Worm (Caenorhabditis elegans): ENCODE results near the gene Y105C5B.25.

Y105C5B.25 gene

ce11 chrIV:16180898-16181482 lies 34.0 kb upstream of the Y105C5B.25 start (continued):
- TF ChIP-seq lin-1 (GFP tag; IDR thresholded peaks at IDR 0.05) (peak; percentile 86; the same call in 1 of the 2 replicates), aly-2 (tag; optimal IDR thresholded peaks at IDR 0.05) (no peak), zag-1 (tag; optimal IDR thresholded peaks at IDR 0.05) (no peak), php-3 (GFP tag; IDR thresholded peaks at IDR 0.05) (no peak; the same call in 1 of the 2 replicates), D1046.2 (GFP tag; IDR thresholded peaks at IDR 0.05) (no peak), dmd-6 (GFP tag; IDR thresholded peaks at IDR 0.05) (peak; percentile 100), lsy-2 (tag; optimal IDR thresholded peaks at IDR 0.05) (no peak), ZK546.5 (tag; optimal IDR thresholded peaks at IDR 0.05) (no peak), pqm-1 (tag; optimal IDR thresholded peaks at IDR 0.05) (peak; percentile 77), dmd-9 (GFP tag; IDR thresholded peaks at IDR 0.05) (no peak), zfp-3 (GFP tag; conservative IDR thresholded peaks at IDR 0.05) (no peak), nhr-77 (tag; optimal IDR thresholded peaks at IDR 0.05) (peak; percentile 87), mxl-3 (GFP tag; optimal IDR thresholded peaks at IDR 0.05) (peak; percentile 61), vab-7 (GFP tag; IDR thresholded peaks at IDR 0.05) (no peak), mep-1 (tag; optimal IDR thresholded peaks at IDR 0.05) (peak; percentile 78), nhr-6 (tag; optimal IDR thresholded peaks at IDR 0.05) (no peak), aha-1 (tag) (no peak), zip-2 (tag; optimal IDR thresholded peaks at IDR 0.05) (no peak), R02D3.7 (tag; optimal IDR thresholded peaks at IDR 0.05) (no peak), lim-7 (GFP tag; IDR thresholded peaks at IDR 0.05) (no peak), F37D6.2 (tag; optimal IDR thresholded peaks at IDR 0.05) (no peak), daf-12 (tag; optimal IDR thresholded peaks at IDR 0.05) (no peak), mdl-1 (tag; optimal IDR thresholded peaks at IDR 0.05) (peak in 1 of 2 experiments; percentile 86), pha-4 (GFP tag; IDR thresholded peaks at IDR 0.05) (peak; percentile 48; the same call in 1 of the 2 replicates), pha-4 (tag; optimal IDR thresholded peaks at IDR 0.05) (no peak), gei-8 (GFP tag; optimal IDR thresholded peaks at IDR 0.05) (no peak), daf-8 (GFP tag; IDR thresholded peaks at IDR 0.05) (no peak), ctbp-1 (GFP tag; IDR thresholded peaks at IDR 0.05) (no peak), sdz-12 (GFP tag; optimal IDR thresholded peaks at IDR 0.05) (no peak), lin-39 (tag; optimal IDR thresholded peaks at IDR 0.05) (no peak), dmd-8 (GFP tag; IDR thresholded peaks at IDR 0.05) (no peak), F44E2.7 (GFP tag; IDR thresholded peaks at IDR 0.05) (no peak), ceh-82 (tag; optimal IDR thresholded peaks at IDR 0.05) (no peak), nhr-28 (tag; optimal IDR thresholded peaks at IDR 0.05) (peak; percentile 96), jun-1 (tag; optimal IDR thresholded peaks at IDR 0.05) (peak; percentile 44), lir-3 (tag; optimal IDR thresholded peaks at IDR 0.05) (no peak), nhr-237 (tag; optimal IDR thresholded peaks at IDR 0.05) (no peak), arid-1 (GFP tag; conservative IDR thresholded peaks at IDR 0.05) (no peak), mxl-2 (GFP tag; conservative IDR thresholded peaks at IDR 0.05) (no peak), hmg-1.1 (GFP tag; IDR thresholded peaks at IDR 0.05) (no peak), ceh-20 (GFP tag; IDR thresholded peaks at IDR 0.05) (no peak), unc-130 (GFP tag; optimal IDR thresholded peaks at IDR 0.05) (no peak), lin-15B (tag; optimal IDR thresholded peaks at IDR 0.05) (no peak), ces-1 (GFP tag; optimal IDR thresholded peaks at IDR 0.05) (no peak), mes-2 (tag; optimal IDR thresholded peaks at IDR 0.05; ENCODE audit: poor library complexity, severe bottlenecking) (no peak), nhr-41 (GFP tag; IDR thresholded peaks at IDR 0.05) (no peak), lin-29 (GFP tag; IDR thresholded peaks at IDR 0.05) (no peak), Y105C5A.15 (GFP tag; IDR thresholded peaks at IDR 0.05) (no peak), unc-39 (tag; optimal IDR thresholded peaks at IDR 0.05) (no peak), T20F7.1 (GFP tag; optimal IDR thresholded peaks at IDR 0.05) (peak; percentile 39), cey-2 (tag; optimal IDR thresholded peaks at IDR 0.05; ENCODE audit: borderline replicate concordance, insufficient read depth) (peak; percentile 78), zip-11 (GFP tag; IDR thresholded peaks at IDR 0.05) (no peak)
